Worm (Caenorhabditis elegans): ENCODE data around the gene ZK686.5.

- TF ChIP-seq ceh-13 (GFP tag; optimal IDR thresholded peaks at IDR 0.05) (no peak), F13C5.2 (tag; optimal IDR thresholded peaks at IDR 0.05) (no peak), tbx-37 (GFP tag; conservative IDR thresholded peaks at IDR 0.05) (no peak), tra-4 (tag; optimal IDR thresholded peaks at IDR 0.05) (no peak), ama-1 (optimal IDR thresholded peaks at IDR 0.05) (no peak), hmbx-1 (tag; optimal IDR thresholded peaks at IDR 0.05) (no peak), hmg-4 (GFP tag; optimal IDR thresholded peaks at IDR 0.05) (no peak), ets-7 (tag; optimal IDR thresholded peaks at IDR 0.05) (no peak), sea-1 (GFP tag; conservative IDR thresholded peaks at IDR 0.05) (no peak), ceh-36 (tag; optimal IDR thresholded peaks at IDR 0.05) (no peak), tbx-11 (GFP tag; IDR thresholded peaks at IDR 0.05) (no peak), pes-1 (GFP tag; IDR thresholded peaks at IDR 0.05) (no peak)
Measured at ce11 chrIII:7726500-7726899, 40.8 kb downstream of the ZK686.5 start.
